Worm (Caenorhabditis elegans) whole organism, midembryonic: Measurements from ENCODE around the gene vab-2.

ENCODE experiments used
- T22C8.4 ChIP-seq: fragments of 200-800 bp; sonication (Bioruptor generic); IDR thresholded peaks from 2 replicates; pipeline ENCODE4 v1.3.6; 2022; ENCODE audit warnings: missing genetic modification characterization, missing compliant biosample characterization
- flt-1 ChIP-seq: fragments of 200-800 bp; sonication (Bioruptor generic); IDR thresholded peaks from 2 replicates; pipeline ENCODE4 v1.3.6; 2022; ENCODE audit warnings: missing genetic modification characterization, missing compliant biosample characterization
- klf-2 ChIP-seq: fragments of 200-800 bp; sonication (Bioruptor generic); conservative IDR thresholded peaks from 2 replicates; pipeline ENCODE4 v1.3.6; 2022; ENCODE audit warnings: missing genetic modification reagents, missing genetic modification characterization, missing compliant biosample characterization
- med-1 ChIP-seq: sonication (generic microtip); optimal IDR thresholded peaks from 2 replicates; lab custom pipeline; 2017; ENCODE audit warnings: missing genetic modification characterization, mild to moderate bottlenecking, missing compliant biosample characterization, antibody characterized with exemption, missing genetic modification reagents; ENCODE audit not compliant: insufficient read depth
- ref-1 ChIP-seq: fragments of 200-800 bp; sonication (Bioruptor generic); conservative IDR thresholded peaks from 2 replicates; pipeline ENCODE4 v1.3.6; 2022; ENCODE audit warnings: missing genetic modification reagents, missing genetic modification characterization, missing compliant biosample characterization
- tab-1 ChIP-seq: fragments of 200-800 bp; sonication (Bioruptor generic); IDR thresholded peaks from 2 replicates; pipeline ENCODE4 v1.3.6; 2022; ENCODE audit warnings: missing genetic modification characterization, missing compliant biosample characterization
- ztf-23 ChIP-seq: fragments of 200-800 bp; sonication (Bioruptor generic); IDR thresholded peaks from 2 replicates; pipeline ENCODE4 v1.3.6; 2022; ENCODE audit warnings: missing genetic modification reagents, missing genetic modification characterization, missing compliant biosample characterization
- ztf-29 ChIP-seq: fragments of 200-800 bp; sonication (Bioruptor generic); IDR thresholded peaks from 2 replicates; pipeline ENCODE4 v1.3.6; 2022; ENCODE audit warnings: missing genetic modification reagents, missing genetic modification characterization, missing compliant biosample characterization

ce11 chrIV:3725845-3726244 lies 40.8 kb downstream of the vab-2 start, which contains the start of gene smgl-2:
- TF ChIP-seq flt-1 (GFP tag; lab: Robert Waterston, UW), result no peak
- TF ChIP-seq med-1 (GFP tag; lab: Kevin White, UChicago), result no peak
- TF ChIP-seq klf-2 (GFP tag; lab: Robert Waterston, UW), result no peak
- no peak for TF ChIP-seq ztf-29 (GFP tag; lab: Robert Waterston, UW)
- TF ChIP-seq ref-1 (GFP tag; lab: Robert Waterston, UW), result no peak
- no peak for TF ChIP-seq ztf-23
- no peak for TF ChIP-seq tab-1
- TF ChIP-seq T22C8.4 (GFP tag; lab: Robert Waterston, UW), result no peak
